Fruit fly (Drosophila melanogaster): Measurements from ENCODE around the gene CG7950.

The CG7950 gene

DNA sequence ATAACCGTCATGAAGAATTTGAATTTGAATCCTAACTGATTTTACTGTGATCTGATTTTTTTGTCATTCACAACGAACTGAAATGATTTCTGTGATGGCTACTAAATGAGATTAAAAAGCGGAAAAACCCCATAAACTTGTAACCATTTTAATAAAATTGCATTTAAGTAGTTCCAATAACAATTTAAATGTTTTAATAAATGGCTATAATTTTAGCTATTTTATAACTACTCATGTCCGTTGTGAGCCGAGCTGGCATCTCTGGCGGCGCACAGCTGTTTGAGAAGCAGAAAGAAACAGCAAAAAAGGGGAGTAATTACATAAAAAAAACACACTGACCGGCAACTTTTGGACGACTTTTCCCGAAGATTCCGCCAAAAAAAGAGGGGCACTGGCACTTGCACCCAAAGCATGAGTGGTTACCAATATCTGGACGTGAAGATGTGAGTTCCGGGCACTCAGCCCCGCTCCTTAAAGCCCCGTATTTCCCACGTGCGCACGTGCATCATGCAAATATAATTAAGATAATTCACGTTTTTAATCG is at the start of gene CG7950, which contains the start of gene Rpp14a:
TSS of gene CG7950 (plus strand) at position 268 of the 544 bp plus-strand sequence.
TSS of gene Rpp14a (plus strand) at position 268 of the 544 bp plus-strand sequence.
- TF ChIP-seq bsh (GFP tag; optimal IDR thresholded peaks at IDR 0.05) (peak; percentile 70 to 83), dati (GFP tag; IDR thresholded peaks at IDR 0.05) (no peak), Sox100B (GFP tag; optimal IDR thresholded peaks at IDR 0.05) (no peak), CG17328 (GFP tag; IDR thresholded peaks at IDR 0.05) (peak; percentile 78), TFAM (GFP tag; optimal IDR thresholded peaks at IDR 0.05) (no peak), Atf6 (GFP tag; IDR thresholded peaks at IDR 0.05) (peak; percentile 78), Hsf (GFP tag; optimal IDR thresholded peaks at IDR 0.05) (peak; percentile 83), vfl (GFP tag; optimal IDR thresholded peaks at IDR 0.05) (peak; percentile 81), sug (tag; optimal IDR thresholded peaks at IDR 0.05) (peak; percentile 83), CG10267 (tag; optimal IDR thresholded peaks at IDR 0.05) (peak; percentile 72), salm (tag; optimal IDR thresholded peaks at IDR 0.05) (peak; percentile 34), ttk (GFP tag; IDR thresholded peaks at IDR 0.05) (peak; percentile 65), dimm (GFP tag; IDR thresholded peaks at IDR 0.05) (peak; percentile 29; the same call in 1 of the 2 replicates), Scr (GFP tag; IDR thresholded peaks at IDR 0.05; ENCODE audit: partially characterized antibody) (peak; percentile 23; the same call in 1 of the 2 replicates), slp2 (GFP tag; optimal IDR thresholded peaks at IDR 0.05) (peak; percentile 58), CG6813 (GFP tag; optimal IDR thresholded peaks at IDR 0.05) (peak; percentile 21), hb (GFP tag; IDR thresholded peaks at IDR 0.05; ENCODE audit: partially characterized antibody) (no peak), Abd-B (GFP tag; optimal IDR thresholded peaks at IDR 0.05) (peak; percentile 39), CG17829 (tag; optimal IDR thresholded peaks at IDR 0.05) (peak; percentile 83), CG14441 (GFP tag; IDR thresholded peaks at IDR 0.05) (peak; percentile 88), CG11723 (GFP tag; optimal IDR thresholded peaks at IDR 0.05) (peak; percentile 46), sens-2 (GFP tag; IDR thresholded peaks at IDR 0.05) (peak; percentile 72), CG32767 (GFP tag; IDR thresholded peaks at IDR 0.05) (peak; percentile 71), Fer2 (tag; optimal IDR thresholded peaks at IDR 0.05) (peak; percentile 26), jigr1 (GFP tag; IDR thresholded peaks at IDR 0.05) (no peak), CG7372 (GFP tag; IDR thresholded peaks at IDR 0.05) (peak; percentile 70; the same call in 1 of the 2 replicates), CG7987 (GFP tag; optimal IDR thresholded peaks at IDR 0.05) (no peak), hkb (optimal IDR thresholded peaks at IDR 0.05) (no peak), hkb (GFP tag; IDR thresholded peaks at IDR 0.05) (peak; percentile 83), CG10543 (GFP tag; optimal IDR thresholded peaks at IDR 0.05) (peak; percentile 58), pum (GFP tag; optimal IDR thresholded peaks at IDR 0.05) (peak; percentile 73), Mes4 (GFP tag; optimal IDR thresholded peaks at IDR 0.05) (peak; percentile 72), sc (optimal IDR thresholded peaks at IDR 0.05) (no peak), sc (GFP tag; optimal IDR thresholded peaks at IDR 0.05) (peak; percentile 2), tin (GFP tag; optimal IDR thresholded peaks at IDR 0.05) (peak; percentile 77), Trl (optimal IDR thresholded peaks at IDR 0.05) (no peak), Trl (GFP tag; optimal IDR thresholded peaks at IDR 0.05) (peak; percentile 84), CG6654 (GFP tag; optimal IDR thresholded peaks at IDR 0.05) (no peak), crol (GFP tag; IDR thresholded peaks at IDR 0.05) (0 out of 2 replicates have a peak, but pooled peaks have one; percentile 20), Fer3 (tag; optimal IDR thresholded peaks at IDR 0.05) (peak; percentile 84), sqz (GFP tag; optimal IDR thresholded peaks at IDR 0.05) (peak; percentile 16), HHEX (GFP tag; optimal IDR thresholded peaks at IDR 0.05) (peak; percentile 42), CG8359 (GFP tag; optimal IDR thresholded peaks at IDR 0.05; ENCODE audit: borderline replicate concordance) (no peak), CG10462 (GFP tag; optimal IDR thresholded peaks at IDR 0.05) (peak; percentile 48), lab (GFP tag; optimal IDR thresholded peaks at IDR 0.05) (peak; percentile 84), CG8924 (tag; optimal IDR thresholded peaks at IDR 0.05) (peak; percentile 65), kah (GFP tag; optimal IDR thresholded peaks at IDR 0.05) (no peak), scrt (GFP tag; optimal IDR thresholded peaks at IDR 0.05) (peak; percentile 55), CG7745 (tag; optimal IDR thresholded peaks at IDR 0.05) (no peak), grau (tag; optimal IDR thresholded peaks at IDR 0.05) (peak; percentile 77), dan (GFP tag; IDR thresholded peaks at IDR 0.05) (no peak)
